Worm (Caenorhabditis elegans): Measurements from ENCODE around the gene unc-80.

The unc-80 gene

DNA sequence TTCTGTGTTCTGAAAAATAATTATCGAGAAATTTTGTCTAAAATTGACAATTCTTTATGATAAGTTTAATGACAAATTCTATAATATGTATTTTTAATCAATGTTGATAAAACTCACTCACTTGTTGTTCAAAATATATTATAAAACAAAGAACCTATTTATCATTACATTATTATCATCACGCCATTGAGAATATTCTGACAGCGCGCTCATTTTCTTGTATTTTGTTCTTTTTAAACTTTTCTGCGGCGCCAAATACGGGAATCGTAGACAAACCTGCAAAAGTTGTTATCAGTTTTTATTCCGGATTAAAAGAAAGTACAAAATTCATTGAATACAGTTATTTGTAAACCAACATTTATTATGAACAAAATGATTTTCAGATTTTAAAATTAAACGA is 13.0 kb upstream of the unc-80 start:
- TF ChIP-seq blmp-1 (tag; optimal IDR thresholded peaks at IDR 0.05; ENCODE audit: insufficient read depth), result no peak
- no peak for TF ChIP-seq dmd-4 (tag; optimal IDR thresholded peaks at IDR 0.05)
- TF ChIP-seq mbf-1 (tag; optimal IDR thresholded peaks at IDR 0.05), result no peak
- TF ChIP-seq zag-1 (tag; optimal IDR thresholded peaks at IDR 0.05), result no peak
- no peak for TF ChIP-seq lin-13 (GFP tag; optimal IDR thresholded peaks at IDR 0.05)
- TF ChIP-seq fos-1 (tag; optimal IDR thresholded peaks at IDR 0.05), result peak; percentile 53
- no peak for TF ChIP-seq egl-27 (tag; optimal IDR thresholded peaks at IDR 0.05)
- TF ChIP-seq peb-1 (tag; optimal IDR thresholded peaks at IDR 0.05), result no peak

DNA sequence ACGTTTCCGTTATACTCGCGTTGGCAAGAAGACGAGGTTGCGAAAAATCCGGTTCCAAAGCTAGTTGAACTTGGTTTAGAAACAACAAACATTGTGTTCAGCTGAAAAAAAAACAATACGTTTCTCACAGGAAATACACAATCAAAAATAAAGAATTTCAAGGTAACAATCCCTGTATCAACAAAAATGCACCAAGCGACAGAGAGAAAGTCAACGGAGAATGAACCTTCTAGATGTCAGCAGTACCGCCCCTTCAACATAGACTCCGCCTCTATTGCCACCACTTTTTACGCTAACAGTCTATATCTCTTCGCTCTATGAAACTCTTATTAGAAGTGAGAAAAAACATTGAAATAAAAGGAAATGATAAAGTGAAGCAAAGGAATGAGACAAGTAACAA is 11.1 kb upstream of the unc-80 start, which contains the start of gene F31D4.8:
TSS of gene F31D4.8 (minus strand) at position 101 of the 400 bp plus-strand sequence.
- TF ChIP-seq ama-1 (optimal IDR thresholded peaks at IDR 0.05) (no peak), F13H6.1 (tag; optimal IDR thresholded peaks at IDR 0.05) (no peak), nhr-129 (tag; optimal IDR thresholded peaks at IDR 0.05) (no peak), egl-27 (tag; optimal IDR thresholded peaks at IDR 0.05) (no peak), ztf-1 (GFP tag; conservative IDR thresholded peaks at IDR 0.05) (no peak), ceh-82 (tag; optimal IDR thresholded peaks at IDR 0.05) (no peak), aly-2 (tag; optimal IDR thresholded peaks at IDR 0.05) (no peak), ceh-16 (tag; optimal IDR thresholded peaks at IDR 0.05) (no peak), R02D3.7 (tag; optimal IDR thresholded peaks at IDR 0.05) (no peak), nhr-23 (tag; optimal IDR thresholded peaks at IDR 0.05) (no peak), mbf-1 (tag; optimal IDR thresholded peaks at IDR 0.05) (no peak), alr-1 (tag; optimal IDR thresholded peaks at IDR 0.05) (no peak)

DNA sequence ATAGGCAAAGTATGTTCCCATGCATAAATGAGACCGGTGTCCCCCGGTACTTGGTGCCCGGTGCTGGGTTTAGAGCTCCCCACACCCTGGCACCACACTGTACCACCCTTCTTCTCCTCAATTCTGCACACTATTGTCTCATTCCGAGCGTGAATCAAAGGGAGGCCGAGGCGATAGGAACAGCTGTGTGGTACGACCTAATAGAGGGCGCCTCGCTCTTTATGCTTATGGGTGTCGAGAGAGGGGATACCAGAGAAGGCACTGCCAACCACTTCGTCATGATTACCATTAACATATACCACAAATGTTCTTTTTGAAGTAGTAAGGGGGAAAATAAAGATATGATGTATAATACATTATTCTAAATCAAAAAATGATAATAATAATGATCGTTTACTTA is 8.8 kb upstream of the unc-80 start:
- no peak for TF ChIP-seq ztf-4 (tag; optimal IDR thresholded peaks at IDR 0.05)

DNA sequence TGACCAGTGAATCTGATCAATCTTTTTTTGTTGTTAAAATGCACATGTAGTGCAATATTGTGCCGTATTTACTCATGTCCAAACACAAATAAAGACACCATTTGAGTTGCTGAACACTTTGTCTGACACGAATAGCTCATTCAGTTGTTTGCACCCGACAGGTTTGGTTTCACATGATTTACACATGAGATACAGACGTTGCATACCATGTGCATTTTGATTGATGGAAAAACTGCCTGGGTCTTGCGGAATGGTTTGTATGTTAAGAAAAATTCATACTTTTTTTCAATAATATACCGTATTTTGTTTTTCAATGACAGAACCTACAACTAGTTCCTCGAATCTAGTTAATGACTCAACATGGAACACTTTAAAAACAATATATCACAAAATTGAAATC is 8.2 kb upstream of the unc-80 start:
- TF ChIP-seq mbf-1 (tag; optimal IDR thresholded peaks at IDR 0.05), result no peak
- no peak for TF ChIP-seq sem-4 (tag; optimal IDR thresholded peaks at IDR 0.05)
- TF ChIP-seq nhr-12 (tag; optimal IDR thresholded peaks at IDR 0.05), result no peak
- TF ChIP-seq ceh-82 (tag; optimal IDR thresholded peaks at IDR 0.05), result no peak
- TF ChIP-seq alr-1 (tag; optimal IDR thresholded peaks at IDR 0.05), result no peak
- no peak for TF ChIP-seq elt-3 (tag; optimal IDR thresholded peaks at IDR 0.05)
- TF ChIP-seq elt-1 (tag; optimal IDR thresholded peaks at IDR 0.05), result no peak
- no peak for TF ChIP-seq skn-1 (tag; optimal IDR thresholded peaks at IDR 0.05)
- no peak for TF ChIP-seq lin-13 (GFP tag; optimal IDR thresholded peaks at IDR 0.05)
- TF ChIP-seq mab-5 (tag; optimal IDR thresholded peaks at IDR 0.05), result no peak
- TF ChIP-seq blmp-1 (tag; optimal IDR thresholded peaks at IDR 0.05; ENCODE audit: insufficient read depth), result no peak
- TF ChIP-seq nhr-23 (tag; optimal IDR thresholded peaks at IDR 0.05), result no peak
- TF ChIP-seq nhr-77 (tag; optimal IDR thresholded peaks at IDR 0.05), result no peak
- no peak for TF ChIP-seq F13H6.1 (tag; optimal IDR thresholded peaks at IDR 0.05)
- TF ChIP-seq gmeb-1 (tag; optimal IDR thresholded peaks at IDR 0.05), result no peak
- TF ChIP-seq sma-3 (GFP tag; optimal IDR thresholded peaks at IDR 0.05), result no peak

DNA sequence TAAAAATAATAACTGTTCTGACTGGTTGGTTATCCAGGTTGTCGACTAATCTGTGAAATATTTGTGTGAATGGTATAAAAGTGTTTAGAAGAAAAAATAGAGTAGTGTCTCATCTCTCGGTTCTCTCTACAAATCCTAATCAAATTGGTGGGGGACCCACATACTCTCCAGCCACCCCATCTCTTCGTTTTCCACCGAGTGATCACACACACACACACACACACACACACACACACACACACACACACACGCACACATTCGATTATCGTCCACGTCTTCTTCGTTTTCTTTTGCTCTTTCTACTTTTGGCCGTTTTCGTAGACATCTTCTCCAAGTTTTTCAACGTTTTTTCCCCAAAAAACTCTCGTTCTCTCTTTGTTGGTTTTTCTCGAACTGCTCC is 6.3 kb upstream of the unc-80 start:
- TF ChIP-seq sem-4 (tag; optimal IDR thresholded peaks at IDR 0.05) (peak; percentile 26), nhr-129 (tag; optimal IDR thresholded peaks at IDR 0.05) (peak; percentile 23), unc-62 (GFP tag; optimal IDR thresholded peaks at IDR 0.05) (no peak), unc-55 (GFP tag; optimal IDR thresholded peaks at IDR 0.05) (peak; percentile 36), ama-1 (optimal IDR thresholded peaks at IDR 0.05) (no peak), sma-9 (GFP tag; optimal IDR thresholded peaks at IDR 0.05) (no peak), sma-9 (tag; optimal IDR thresholded peaks at IDR 0.05) (no peak), zag-1 (tag; optimal IDR thresholded peaks at IDR 0.05) (peak; percentile 46), lin-11 (tag; optimal IDR thresholded peaks at IDR 0.05) (no peak), ceh-16 (tag; optimal IDR thresholded peaks at IDR 0.05) (no peak)

DNA sequence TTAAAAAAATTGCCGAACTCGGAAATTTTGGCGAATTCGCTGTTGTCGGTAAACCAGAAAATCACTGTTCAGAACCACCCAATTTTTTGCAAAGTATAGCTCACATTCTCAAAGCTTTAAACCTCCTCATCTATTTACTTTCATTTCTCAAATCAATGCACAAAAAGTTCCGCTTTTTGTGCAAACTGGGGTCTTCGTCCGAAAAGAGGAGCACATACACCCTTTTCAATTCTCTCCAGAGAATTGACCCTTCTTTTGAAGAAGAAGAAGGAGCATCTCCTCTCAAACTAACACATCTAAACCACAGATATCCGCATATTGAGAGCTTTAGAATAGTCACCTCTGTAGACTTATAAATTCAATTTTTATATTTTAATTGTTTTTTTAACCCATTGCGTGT is 4.1 kb upstream of the unc-80 start:
- TF ChIP-seq sma-9 (GFP tag; optimal IDR thresholded peaks at IDR 0.05), result no peak
- no peak for TF ChIP-seq sma-9 (tag; optimal IDR thresholded peaks at IDR 0.05)
- no peak for TF ChIP-seq dmd-4 (tag; optimal IDR thresholded peaks at IDR 0.05)
- TF ChIP-seq zag-1 (tag; optimal IDR thresholded peaks at IDR 0.05), result no peak
- TF ChIP-seq lsy-2 (tag; optimal IDR thresholded peaks at IDR 0.05), result no peak
- no peak for TF ChIP-seq unc-62 (GFP tag; optimal IDR thresholded peaks at IDR 0.05)
- TF ChIP-seq ztf-11 (tag; optimal IDR thresholded peaks at IDR 0.05), result no peak
- no peak for TF ChIP-seq ZK546.5 (tag; optimal IDR thresholded peaks at IDR 0.05)
- no peak for TF ChIP-seq lin-11 (tag; optimal IDR thresholded peaks at IDR 0.05)
- no peak for TF ChIP-seq nhr-6 (tag; optimal IDR thresholded peaks at IDR 0.05)
